Fruit fly (Drosophila melanogaster) Kc167 (cell line): ENCODE measurements around the gene Pex11c.

ENCODE experiments used
- Myc ChIP-seq: fragments of >200 bp; optimal IDR thresholded peaks from 2 replicates; lab custom pipeline; 2017; ENCODE audit warnings: missing external identifiers
- insv ChIP-seq: fragments of >200 bp; optimal IDR thresholded peaks from 3 replicates; lab custom pipeline; 2018; ENCODE audit warnings: missing external identifiers

DNA sequence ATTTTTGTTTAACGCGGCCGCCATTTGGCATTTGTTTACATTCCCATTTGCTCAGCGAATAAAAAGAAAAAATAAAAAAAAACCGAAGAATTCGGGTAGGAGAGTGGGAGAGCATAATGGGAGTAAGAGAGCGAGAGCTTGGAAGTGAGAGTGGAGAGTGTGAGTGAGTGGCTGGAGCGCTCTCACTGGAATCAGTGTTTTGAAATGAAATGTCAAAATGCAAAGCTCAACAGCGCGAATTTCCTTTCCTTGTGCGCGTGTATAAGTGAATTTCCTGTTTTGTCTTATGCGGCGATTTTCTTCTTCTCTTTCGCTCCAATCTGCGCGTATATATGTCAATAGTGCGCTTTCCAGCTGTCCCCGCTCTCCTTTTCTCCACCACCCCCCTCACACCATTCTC, 19.1 kb upstream of the Pex11c start:
- no peak for TF ChIP-seq insv
- no peak for TF ChIP-seq Myc (lab: Kevin White, UChicago)
